Fruit fly (Drosophila melanogaster) whole organism, embryonic: ENCODE measurements around the gene GluClalpha.

Experiments
- ATbp ChIP-seq: fragments of 200-800 bp; sonication (Bioruptor generic); optimal IDR thresholded peaks from 2 replicates; lab custom pipeline; 2017; ENCODE audit warnings: missing biosample characterization, mild to moderate bottlenecking, missing genetic modification characterization, missing genetic modification reagents
- Atf3 ChIP-seq: fragments of 200-800 bp; sonication (Bioruptor generic); optimal IDR thresholded peaks from 3 replicates; lab custom pipeline; 2016; ENCODE audit warnings: missing biosample characterization, missing genetic modification characterization
- Awh ChIP-seq: fragments of 200-800 bp; sonication (Bioruptor generic); IDR thresholded peaks from 2 replicates; pipeline ENCODE4, ENCODE4 v1.3.6; 2022; ENCODE audit warnings: missing biosample characterization, missing genetic modification characterization
- CG10321 ChIP-seq: fragments of 200-800 bp; sonication (Bioruptor generic); IDR thresholded peaks from 2 replicates; pipeline ENCODE4 v1.3.6; 2022; ENCODE audit warnings: missing biosample characterization, missing genetic modification characterization
- CG11504 ChIP-seq: fragments of 200-800 bp; sonication (Bioruptor generic); optimal IDR thresholded peaks from 3 replicates; lab custom pipeline; 2019; ENCODE audit warnings: missing biosample characterization, mild to moderate bottlenecking, missing genetic modification characterization, moderate library complexity
- CG11560 ChIP-seq: fragments of 200-800 bp; sonication (Bioruptor generic); IDR thresholded peaks from 3 replicates; pipeline ENCODE4 v1.3.6; 2022; ENCODE audit warnings: missing biosample characterization, missing genetic modification characterization
- CG12236 ChIP-seq: fragments of 200-800 bp; sonication (Bioruptor generic); optimal IDR thresholded peaks from 2 replicates; lab custom pipeline; 2016; ENCODE audit warnings: missing biosample characterization, missing genetic modification characterization
- CG13775 ChIP-seq: fragments of 200-800 bp; sonication (Bioruptor generic); optimal IDR thresholded peaks from 3 replicates; lab custom pipeline; 2017; ENCODE audit warnings: missing biosample characterization, mild to moderate bottlenecking, missing genetic modification characterization
- CG14667 ChIP-seq: fragments of 200-800 bp; sonication (Bioruptor generic); IDR thresholded peaks from 2 replicates; pipeline ENCODE4 v1.3.6; 2022; ENCODE audit warnings: missing biosample characterization, missing genetic modification characterization
- CG16863 ChIP-seq: fragments of 200-800 bp; sonication (Bioruptor generic); optimal IDR thresholded peaks from 3 replicates; lab custom pipeline; 2016; ENCODE audit warnings: missing biosample characterization, missing genetic modification characterization
- CG3838 ChIP-seq: fragments of 200-800 bp; sonication (Bioruptor generic); optimal IDR thresholded peaks from 3 replicates; lab custom pipeline; 2016; ENCODE audit warnings: missing biosample characterization, missing genetic modification characterization
- CG9215 ChIP-seq: fragments of 200-800 bp; sonication (Bioruptor generic); IDR thresholded peaks from 2 replicates; pipeline ENCODE4 v1.3.6; 2022; ENCODE audit warnings: missing biosample characterization, missing genetic modification characterization
- Ets65A ChIP-seq: fragments of 200-800 bp; sonication (Bioruptor generic); peaks from one replicate; lab custom pipeline; 2016; ENCODE audit warnings: missing biosample characterization, missing genetic modification characterization
- HHEX ChIP-seq: fragments of 200-800 bp; sonication (Bioruptor generic); optimal IDR thresholded peaks from 3 replicates; lab custom pipeline; 2017; ENCODE audit warnings: missing biosample characterization, mild to moderate bottlenecking, missing genetic modification characterization, missing genetic modification reagents
- HLHmδ ChIP-seq: fragments of 200-800 bp; sonication (Bioruptor generic); optimal IDR thresholded peaks from 2 replicates; lab custom pipeline; 2018; ENCODE audit warnings: missing biosample characterization, mild to moderate bottlenecking, missing genetic modification characterization, moderate library complexity
- Lim3 ChIP-seq: fragments of 200-800 bp; sonication (Bioruptor generic); IDR thresholded peaks from 2 replicates; pipeline ENCODE4 v1.3.6; 2022; ENCODE audit warnings: missing biosample characterization, missing genetic modification characterization
- Med ChIP-seq: fragments of 200-800 bp; sonication (Bioruptor generic); peaks from one replicate; lab custom pipeline; 2016; ENCODE audit warnings: missing biosample characterization, missing genetic modification characterization, mild to moderate bottlenecking, inconsistent platforms, moderate library complexity
- Mes4 ChIP-seq: fragments of 200-800 bp; sonication (Bioruptor generic); optimal IDR thresholded peaks from 2 replicates; lab custom pipeline; 2016; ENCODE audit warnings: missing biosample characterization, missing genetic modification characterization
- NC2β ChIP-seq: fragments of 200-800 bp; sonication (Bioruptor generic); optimal IDR thresholded peaks from 2 replicates; lab custom pipeline; 2016; ENCODE audit warnings: missing biosample characterization, missing genetic modification characterization
- NFAT ChIP-seq: fragments of 200-800 bp; sonication (Bioruptor generic); IDR thresholded peaks from 2 replicates; pipeline ENCODE4 v1.3.6; 2022; ENCODE audit warnings: missing biosample characterization, missing genetic modification characterization
- Pdp1 ChIP-seq, 2 experiments: fragments of 200-800 bp; sonication (Bioruptor generic); optimal IDR thresholded peaks; 3 replicates each; lab custom pipeline; 2016; ENCODE audit warnings: missing biosample characterization in 2 of 2, missing genetic modification characterization in 2 of 2, mild to moderate bottlenecking in 1 of 2, moderate library complexity in 1 of 2
- Poxn ChIP-seq: fragments of 200-800 bp; sonication (Bioruptor generic); IDR thresholded peaks from 2 replicates; pipeline ENCODE4 v1.3.6; 2022; ENCODE audit warnings: missing biosample characterization, missing genetic modification characterization
- Rfx ChIP-seq: fragments of 200-800 bp; sonication (Bioruptor generic); IDR thresholded peaks from 2 replicates; pipeline ENCODE4 v1.3.6; 2022; ENCODE audit warnings: missing biosample characterization, missing genetic modification characterization
- Sox102F ChIP-seq: fragments of 200-800 bp; sonication (Bioruptor generic); optimal IDR thresholded peaks from 2 replicates; lab custom pipeline; 2018; ENCODE audit warnings: missing biosample characterization, mild to moderate bottlenecking, missing genetic modification characterization, moderate library complexity
- Ssrp ChIP-seq: fragments of 200-800 bp; sonication (Bioruptor generic); optimal IDR thresholded peaks from 2 replicates; lab custom pipeline; 2018; ENCODE audit warnings: missing biosample characterization, mild to moderate bottlenecking, missing genetic modification characterization, moderate library complexity
- Stat92E ChIP-seq, 3 experiments: fragments of >200 bp in 2 of 3; fragments of 200-800 bp in 1 of 3; sonication (Bioruptor generic) in 1 of 3; optimal IDR thresholded peaks; 2 replicates each; lab custom pipeline; 2017 to 2019; ENCODE audit warnings: missing biosample characterization in 3 of 3, missing genetic modification characterization in 3 of 3, mild to moderate bottlenecking in 1 of 3, moderate library complexity in 1 of 3
- amos ChIP-seq: fragments of 200-800 bp; sonication (Bioruptor generic); IDR thresholded peaks from 2 replicates; pipeline ENCODE4 v1.3.6; 2022; ENCODE audit warnings: missing biosample characterization, missing genetic modification characterization; ENCODE audit not compliant: partially characterized antibody
- ara ChIP-seq: fragments of 200-800 bp; sonication (Bioruptor generic); IDR thresholded peaks from 2 replicates; pipeline ENCODE4 v1.3.6; 2022; ENCODE audit warnings: missing biosample characterization, missing genetic modification characterization
- ase ChIP-seq: fragments of 200-800 bp; sonication (Bioruptor generic); IDR thresholded peaks from 3 replicates; pipeline ENCODE4 v1.3.6; 2022; ENCODE audit warnings: missing biosample characterization, missing genetic modification characterization
- ato ChIP-seq: fragments of 200-800 bp; sonication (Bioruptor generic); IDR thresholded peaks from 2 replicates; pipeline ENCODE4 v1.3.6; 2022; ENCODE audit warnings: missing biosample characterization, missing genetic modification characterization; ENCODE audit not compliant: partially characterized antibody
- chif ChIP-seq, 2 experiments: fragments of 200-800 bp; sonication (Bioruptor generic); optimal IDR thresholded peaks; 3 replicates each; lab custom pipeline; 2016; ENCODE audit warnings: missing biosample characterization in 2 of 2, missing genetic modification characterization in 2 of 2
- chinmo ChIP-seq: fragments of 200-800 bp; sonication (Bioruptor generic); IDR thresholded peaks from 4 replicates; pipeline ENCODE4 v1.3.6; 2022; ENCODE audit warnings: missing biosample characterization, missing genetic modification characterization; ENCODE audit not compliant: partially characterized antibody
- chm ChIP-seq: fragments of 200-800 bp; sonication (Bioruptor generic); IDR thresholded peaks from 2 replicates; pipeline ENCODE4 v1.3.6; 2022; ENCODE audit warnings: missing biosample characterization, missing genetic modification characterization
- esg ChIP-seq: fragments of 200-800 bp; sonication (Bioruptor generic); conservative IDR thresholded peaks from 2 replicates; pipeline ENCODE4 v1.3.6; 2022; ENCODE audit warnings: missing biosample characterization, missing genetic modification characterization
- gro ChIP-seq: fragments of 200-800 bp; sonication (Bioruptor generic); optimal IDR thresholded peaks from 2 replicates; lab custom pipeline; 2016; ENCODE audit warnings: missing biosample characterization, missing genetic modification characterization
- gt ChIP-seq: fragments of 200-800 bp; sonication (Bioruptor generic); IDR thresholded peaks from 2 replicates; pipeline ENCODE4 v1.3.6; 2022; ENCODE audit warnings: missing biosample characterization, missing genetic modification characterization
- hbn ChIP-seq: fragments of 200-800 bp; sonication (Bioruptor generic); IDR thresholded peaks from 2 replicates; pipeline ENCODE4 v1.3.6; 2022; ENCODE audit warnings: missing biosample characterization, missing genetic modification characterization; ENCODE audit not compliant: partially characterized antibody
- lmd ChIP-seq: fragments of 200-800 bp; sonication (Bioruptor generic); IDR thresholded peaks from 2 replicates; pipeline ENCODE4 v1.3.6; 2022; ENCODE audit warnings: missing biosample characterization, missing genetic modification characterization
- mam ChIP-seq: fragments of 200-800 bp; sonication (Bioruptor generic); optimal IDR thresholded peaks from 3 replicates; lab custom pipeline; 2016; ENCODE audit warnings: missing biosample characterization, missing genetic modification characterization
- nom ChIP-seq: fragments of 200-800 bp; sonication (Bioruptor generic); optimal IDR thresholded peaks from 2 replicates; lab custom pipeline; 2017; ENCODE audit warnings: missing biosample characterization, missing genetic modification characterization, mild to moderate bottlenecking, moderate library complexity, missing genetic modification reagents
- phol ChIP-seq: fragments of 200-800 bp; sonication (Bioruptor generic); optimal IDR thresholded peaks from 3 replicates; lab custom pipeline; 2018; ENCODE audit warnings: missing biosample characterization, mild to moderate bottlenecking, missing genetic modification characterization, moderate library complexity
- rib ChIP-seq: fragments of 200-800 bp; sonication (Bioruptor generic); IDR thresholded peaks from 2 replicates; pipeline ENCODE4 v1.3.6; 2022; ENCODE audit warnings: missing biosample characterization, missing genetic modification characterization
- slbo ChIP-seq: fragments of 200-800 bp; sonication (Bioruptor generic); IDR thresholded peaks from 2 replicates; pipeline ENCODE4 v1.3.6; 2022; ENCODE audit warnings: missing biosample characterization, missing genetic modification characterization
- sna ChIP-seq: fragments of 200-800 bp; sonication (Bioruptor generic); IDR thresholded peaks from 2 replicates; pipeline ENCODE4 v1.3.6; 2022; ENCODE audit warnings: missing biosample characterization, missing genetic modification characterization; ENCODE audit not compliant: partially characterized antibody
- tll ChIP-seq, 2 experiments: fragments of 200-800 bp in 1 of 2; fragments of >200 bp in 1 of 2; sonication (Bioruptor generic) in 1 of 2; optimal IDR thresholded peaks; 2 replicates each; lab custom pipeline; 2017 to 2019; ENCODE audit warnings: missing biosample characterization in 2 of 2, missing genetic modification characterization in 2 of 2, mild to moderate bottlenecking in 1 of 2, moderate library complexity in 1 of 2
- unpg ChIP-seq: fragments of 200-800 bp; sonication (Bioruptor generic); optimal IDR thresholded peaks from 3 replicates; lab custom pipeline; 2018; ENCODE audit warnings: missing biosample characterization, mild to moderate bottlenecking, missing genetic modification characterization, moderate library complexity
- vnd ChIP-seq: fragments of 200-800 bp; sonication (Bioruptor generic); IDR thresholded peaks from 3 replicates; pipeline ENCODE4 v1.3.6; 2022; ENCODE audit warnings: missing biosample characterization, missing genetic modification characterization; ENCODE audit not compliant: partially characterized antibody
- yki ChIP-seq: fragments of >200 bp; optimal IDR thresholded peaks from 3 replicates; lab custom pipeline; 2018
- z ChIP-seq: fragments of 200-800 bp; sonication (Bioruptor generic); IDR thresholded peaks from 3 replicates; pipeline ENCODE4 v1.3.6; 2022; ENCODE audit warnings: missing biosample characterization, missing genetic modification characterization

Gene GluClalpha

dm6 chr3R:19790805-19791572 is 60.5 kb downstream of the GluClalpha start (continued):
- 0 out of 2 replicates have a peak, but pooled peaks have one; percentile 29 for TF ChIP-seq hbn (GFP tag; lab: Robert Waterston, UW)
- TF ChIP-seq CG16863 (GFP tag; lab: Kevin White, UChicago) = no peak
- no peak for TF ChIP-seq HLHmδ (GFP tag; lab: Kevin White, UChicago)
- TF ChIP-seq HHEX (GFP tag; lab: Kevin White, UChicago) = no peak
- no peak for TF ChIP-seq CG11560 (tag; lab: Robert Waterston, UW)
- TF ChIP-seq unpg = no peak
- TF ChIP-seq amos (GFP tag; lab: Robert Waterston, UW) = peak; percentile 85
- TF ChIP-seq CG12236 (GFP tag; lab: Kevin White, UChicago) = no peak
- TF ChIP-seq CG9215 (GFP tag; lab: Robert Waterston, UW) = no peak
- no peak for TF ChIP-seq slbo (GFP tag; lab: Robert Waterston, UW)
- TF ChIP-seq Sox102F (GFP tag; lab: Kevin White, UChicago) = no peak
- TF ChIP-seq Awh (GFP tag; lab: Robert Waterston, UW) = 0 out of 2 replicates have a peak, but pooled peaks have one; percentile 39
- no peak for TF ChIP-seq z
- no peak for TF ChIP-seq rib (GFP tag; lab: Robert Waterston, UW)
- peak; percentile 94 for TF ChIP-seq ato (GFP tag; lab: Robert Waterston, UW)
- TF ChIP-seq Poxn = no peak
- TF ChIP-seq chif (GFP tag; optimal IDR thresholded peaks at IDR 0.05; lab: Kevin White, UChicago) = no peak
- no peak for TF ChIP-seq ase
- no peak for TF ChIP-seq Mes4
- TF ChIP-seq Ssrp (tag; lab: Kevin White, UChicago) = no peak
- no peak for TF ChIP-seq gt
- peak in 1 of 3 experiments; percentile 7 for TF ChIP-seq Stat92E (GFP tag; optimal IDR thresholded peaks at IDR 0.05; lab: Kevin White, UChicago)
- no peak for TF ChIP-seq chm
- no peak for TF ChIP-seq Rfx (GFP tag; lab: Robert Waterston, UW)
- 0 out of 4 replicates have a peak, but pooled peaks have one; percentile 64 for TF ChIP-seq chinmo (GFP tag; lab: Robert Waterston, UW)
- peak; percentile 85 for TF ChIP-seq Ets65A (GFP tag; lab: Kevin White, UChicago)
- no peak for TF ChIP-seq tll (GFP tag; optimal IDR thresholded peaks at IDR 0.05; lab: Kevin White, UChicago)
- peak; percentile 47 for TF ChIP-seq Med
- no peak for TF ChIP-seq mam (GFP tag; lab: Kevin White, UChicago)
- no peak for TF ChIP-seq phol
- TF ChIP-seq nom (GFP tag; lab: Kevin White, UChicago) = no peak
- no peak for TF ChIP-seq ara (GFP tag; lab: Robert Waterston, UW)
- no peak for TF ChIP-seq Atf3 (GFP tag; lab: Kevin White, UChicago)
- TF ChIP-seq lmd (GFP tag; lab: Robert Waterston, UW) = no peak
- TF ChIP-seq esg (GFP tag; lab: Robert Waterston, UW) = no peak
- TF ChIP-seq CG14667 (GFP tag; lab: Robert Waterston, UW) = no peak
- TF ChIP-seq Pdp1 (GFP tag; optimal IDR thresholded peaks at IDR 0.05; lab: Kevin White, UChicago) = peak in 1 of 2 experiments; percentile 94
- no peak for TF ChIP-seq yki (lab: Kevin White, UChicago)
- TF ChIP-seq CG3838 (GFP tag; lab: Kevin White, UChicago) = no peak
- TF ChIP-seq ATbp (GFP tag; lab: Kevin White, UChicago) = no peak
- no peak for TF ChIP-seq CG13775 (GFP tag; lab: Kevin White, UChicago)
- no peak for TF ChIP-seq NC2β (GFP tag; lab: Kevin White, UChicago)
- no peak for TF ChIP-seq gro
- TF ChIP-seq NFAT (GFP tag; lab: Robert Waterston, UW) = no peak
- TF ChIP-seq Lim3 = no peak
- TF ChIP-seq CG11504 (tag; lab: Kevin White, UChicago) = no peak
- TF ChIP-seq sna = peak; percentile 65
- TF ChIP-seq vnd = peak; percentile 78; the same call in 2 of the 3 replicates
- TF ChIP-seq CG10321 = no peak
